Worm (Caenorhabditis elegans): ENCODE results near the gene dyf-4.

ce11 chrV:12478990-12479389 is 46.5 kb downstream of the dyf-4 start:
- TF ChIP-seq unc-130 (GFP tag; optimal IDR thresholded peaks at IDR 0.05) (no peak), hif-1 (tag; optimal IDR thresholded peaks at IDR 0.05) (no peak), mdl-1 (tag; optimal IDR thresholded peaks at IDR 0.05) (no peak), attf-4 (tag; optimal IDR thresholded peaks at IDR 0.05) (no peak), snpc-4 (tag; optimal IDR thresholded peaks at IDR 0.05) (no peak), lin-39 (tag; optimal IDR thresholded peaks at IDR 0.05) (no peak), dve-1 (tag; optimal IDR thresholded peaks at IDR 0.05; ENCODE audit: insufficient read depth) (no peak), F49E8.2 (tag; optimal IDR thresholded peaks at IDR 0.05; ENCODE audit: borderline replicate concordance) (no peak), lir-3 (tag; optimal IDR thresholded peaks at IDR 0.05) (no peak), nhr-10 (tag; optimal IDR thresholded peaks at IDR 0.05) (no peak)
